Worm (Caenorhabditis elegans) whole organism, late embryonic: ENCODE measurements around the gene F08C6.18.

Experiments
- F13H6.1 ChIP-seq: sonication (generic microtip); optimal IDR thresholded peaks from 2 replicates; lab custom pipeline; 2016; ENCODE audit warnings: missing genetic modification characterization, missing compliant biosample characterization
- ceh-22 ChIP-seq: sonication (generic microtip); optimal IDR thresholded peaks from 2 replicates; lab custom pipeline; 2017; ENCODE audit warnings: missing biosample characterization, missing genetic modification characterization
- ceh-31 ChIP-seq: sonication (generic microtip); optimal IDR thresholded peaks from 2 replicates; lab custom pipeline; 2016; ENCODE audit warnings: missing genetic modification characterization, missing compliant biosample characterization
- che-1 ChIP-seq: sonication (generic microtip); optimal IDR thresholded peaks from 2 replicates; lab custom pipeline; 2016; ENCODE audit warnings: mild to moderate bottlenecking, missing genetic modification characterization, missing compliant biosample characterization
- ets-4 ChIP-seq: sonication (generic microtip); optimal IDR thresholded peaks from 2 replicates; lab custom pipeline; 2016; ENCODE audit warnings: missing genetic modification characterization, missing compliant biosample characterization
- fkh-10 ChIP-seq: fragments of 150-350 bp; optimal IDR thresholded peaks from 2 replicates; lab custom pipeline; 2014; ENCODE audit warnings: missing biosample characterization, missing genetic modification reagents, missing genetic modification characterization
- hlh-30 ChIP-seq: sonication (generic microtip); optimal IDR thresholded peaks from 2 replicates; lab custom pipeline; 2017; ENCODE audit warnings: antibody characterized with exemption, missing genetic modification characterization, missing compliant biosample characterization; ENCODE audit not compliant: insufficient read depth
- hlh-6 ChIP-seq: sonication (generic microtip); optimal IDR thresholded peaks from 2 replicates; lab custom pipeline; 2016; ENCODE audit warnings: missing genotype, missing genetic modification characterization, missing compliant biosample characterization
- pha-4 ChIP-seq: fragments of 150-350 bp; optimal IDR thresholded peaks from 2 replicates; lab custom pipeline; 2018; ENCODE audit warnings: missing biosample characterization, missing genetic modification reagents, missing genetic modification characterization
- pqm-1 ChIP-seq: sonication (generic microtip); optimal IDR thresholded peaks from 2 replicates; lab custom pipeline; 2016; ENCODE audit warnings: missing genetic modification characterization, missing compliant biosample characterization
- sox-4 ChIP-seq: sonication (generic microtip); optimal IDR thresholded peaks from 2 replicates; lab custom pipeline; 2017; ENCODE audit warnings: mild to moderate bottlenecking, missing genetic modification characterization, inconsistent platforms, missing compliant biosample characterization
- tbx-2 ChIP-seq: sonication (generic microtip); optimal IDR thresholded peaks from 2 replicates; lab custom pipeline; 2016; ENCODE audit warnings: missing genetic modification characterization, missing compliant biosample characterization
- unc-86 ChIP-seq: sonication (generic microtip); optimal IDR thresholded peaks from 2 replicates; lab custom pipeline; 2016; ENCODE audit warnings: missing genetic modification characterization, missing compliant biosample characterization

DNA sequence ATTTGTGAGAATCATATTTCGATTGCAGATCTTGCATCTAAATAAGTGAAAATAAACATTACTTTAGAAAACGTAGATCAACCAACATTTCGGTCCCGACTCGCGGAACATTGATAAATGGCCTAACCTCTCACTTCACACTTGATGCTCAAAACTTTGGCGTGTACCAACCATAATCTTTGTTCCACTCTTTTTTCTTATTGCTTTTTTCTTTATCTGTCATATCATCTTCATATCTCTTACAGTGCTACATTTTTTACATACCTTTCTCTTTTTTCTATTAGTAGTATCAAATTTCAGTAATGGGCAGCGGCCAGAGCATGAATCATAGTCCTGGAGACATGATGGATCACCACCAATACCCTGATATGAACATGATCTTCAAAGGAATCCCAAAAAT lies 48.2 kb downstream of the F08C6.18 start, which contains the start of gene F46C8.3:
- TF ChIP-seq ceh-22 (tag; lab: Kevin White, UChicago) (no peak), pqm-1 (tag; lab: Kevin White, UChicago) (no peak), pha-4 (tag; lab: Kevin White, UChicago) (no peak), F13H6.1 (tag; lab: Kevin White, UChicago) (no peak), hlh-30 (tag; lab: Kevin White, UChicago) (no peak), unc-86 (tag; lab: Kevin White, UChicago) (no peak), hlh-6 (no peak), tbx-2 (tag; lab: Kevin White, UChicago) (no peak), che-1 (tag; lab: Kevin White, UChicago) (no peak), ceh-31 (no peak), sox-4 (no peak), fkh-10 (no peak), ets-4 (tag; lab: Kevin White, UChicago) (no peak)
